Worm (Caenorhabditis elegans): ENCODE data around the gene jmjd-3.1.

DNA sequence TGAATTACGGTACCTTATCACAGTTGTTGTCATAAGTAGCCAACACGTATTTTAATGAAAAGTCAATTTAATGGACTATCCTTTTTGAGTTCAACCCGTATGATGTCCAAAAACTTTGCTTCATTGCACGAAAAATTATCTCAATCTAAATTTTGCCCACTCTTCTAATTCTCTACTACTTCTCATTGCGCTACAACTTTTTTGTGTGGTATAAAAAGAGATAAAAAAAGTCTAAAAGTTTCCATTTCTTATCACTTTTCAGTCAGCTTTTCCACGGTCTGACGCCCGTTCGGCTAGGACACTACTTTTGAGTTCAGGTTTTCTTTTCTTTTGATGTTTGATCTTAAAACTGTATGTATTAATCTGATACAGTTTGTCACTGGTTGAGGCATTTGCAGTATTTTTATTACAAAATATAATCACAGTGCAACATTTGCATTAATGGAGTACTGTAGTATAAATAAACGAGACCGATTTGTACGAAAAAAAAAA is 3.0 kb upstream of the jmjd-3.1 start:
- TF ChIP-seq ama-1 (optimal IDR thresholded peaks at IDR 0.05) = no peak
- TF ChIP-seq flt-1 (GFP tag; IDR thresholded peaks at IDR 0.05) = no peak
- no peak for TF ChIP-seq hnd-1 (tag; optimal IDR thresholded peaks at IDR 0.05)

All from whole organism, early embryonic.